Worm (Caenorhabditis elegans) whole organism, young adult: Measurements from ENCODE around the gene srv-2.

ENCODE experiments used
- B0019.2 ChIP-seq: fragments of 200-800 bp; sonication (Bioruptor generic); conservative IDR thresholded peaks from 2 replicates; pipeline ENCODE4 v1.3.6; 2022; ENCODE audit warnings: missing genetic modification reagents, missing genetic modification characterization, missing compliant biosample characterization
- B0035.1 ChIP-seq: sonication (generic microtip); optimal IDR thresholded peaks from 2 replicates; lab custom pipeline; 2016; ENCODE audit warnings: missing genetic modification characterization, mild to moderate bottlenecking, missing compliant biosample characterization, missing genotype, missing genetic modification reagents
- B0261.1 ChIP-seq: sonication (generic microtip); optimal IDR thresholded peaks from 2 replicates; lab custom pipeline; 2016; ENCODE audit warnings: mild to moderate bottlenecking, missing genetic modification characterization, moderate library complexity, missing compliant biosample characterization
- F49E8.2 ChIP-seq: sonication (generic microtip); optimal IDR thresholded peaks from 3 replicates; lab custom pipeline; 2017; ENCODE audit warnings: missing genetic modification characterization, mild to moderate bottlenecking, missing compliant biosample characterization, antibody characterized with exemption, moderate library complexity; ENCODE audit not compliant: insufficient read depth
- F52B5.7 ChIP-seq: sonication (generic microtip); optimal IDR thresholded peaks from 2 replicates; lab custom pipeline; 2016; ENCODE audit warnings: mild to moderate bottlenecking, missing genetic modification characterization, missing compliant biosample characterization
- F57A8.1 ChIP-seq: fragments of 200-800 bp; sonication (Bioruptor generic); optimal IDR thresholded peaks from 2 replicates; lab custom pipeline; 2018; ENCODE audit warnings: mild to moderate bottlenecking, missing genetic modification characterization, moderate library complexity, missing compliant biosample characterization
- T26A5.8 ChIP-seq: sonication (generic microtip); optimal IDR thresholded peaks from 2 replicates; lab custom pipeline; 2016; ENCODE audit warnings: missing genetic modification characterization, missing compliant biosample characterization
- Y53F4B.3 ChIP-seq: fragments of 200-800 bp; sonication (Bioruptor generic); IDR thresholded peaks from 2 replicates; pipeline ENCODE4 v1.3.6; 2022; ENCODE audit warnings: missing genetic modification reagents, missing genetic modification characterization, missing compliant biosample characterization
- Y56A3A.18 ChIP-seq: fragments of 200-800 bp; sonication (Bioruptor generic); IDR thresholded peaks from 2 replicates; pipeline ENCODE4 v1.3.6; 2022; ENCODE audit warnings: missing genetic modification reagents, missing genetic modification characterization, missing compliant biosample characterization
- akir-1 ChIP-seq: fragments of 200-800 bp; sonication (Bioruptor generic); optimal IDR thresholded peaks from 2 replicates; lab custom pipeline; 2018; ENCODE audit warnings: mild to moderate bottlenecking, missing genetic modification characterization, moderate library complexity, missing compliant biosample characterization
- ama-1 ChIP-seq, 3 experiments: fragments of 150-350 bp in 1 of 3; sonication (generic microtip) in 2 of 3; optimal IDR thresholded peaks; 2 replicates each; lab custom pipeline; 2014 to 2018; ENCODE audit warnings: missing biosample characterization in 2 of 3, missing genetic modification characterization in 2 of 3, missing genetic modification reagents in 2 of 3
- aptf-3 ChIP-seq: fragments of 200-800 bp; sonication (Bioruptor generic); IDR thresholded peaks from 2 replicates; pipeline ENCODE4 v1.3.6; 2022; ENCODE audit warnings: missing genetic modification characterization, missing compliant biosample characterization
- attf-6 ChIP-seq: fragments of 200-800 bp; sonication (Bioruptor generic); IDR thresholded peaks from 2 replicates; pipeline ENCODE4 v1.3.6; 2022; ENCODE audit warnings: missing genetic modification reagents, missing genetic modification characterization, missing compliant biosample characterization
- bed-1 ChIP-seq: fragments of 200-800 bp; sonication (Bioruptor generic); IDR thresholded peaks from 2 replicates; pipeline ENCODE4 v1.3.6; 2022; ENCODE audit warnings: missing genetic modification reagents, missing genetic modification characterization, missing compliant biosample characterization
- cebp-1 ChIP-seq, 2 experiments: fragments of 200-800 bp in 1 of 2; sonication (Bioruptor generic) in 1 of 2; sonication (generic microtip) in 1 of 2; IDR thresholded peaks in 1 of 2; optimal IDR thresholded peaks in 1 of 2; 2 replicates each; pipeline versions ENCODE4 v1.3.6 to Lab custom; 2017 to 2022; ENCODE audit warnings: missing compliant biosample characterization in 2 of 2, missing genetic modification characterization in 2 of 2, mild to moderate bottlenecking in 1 of 2, missing genetic modification reagents in 1 of 2, moderate library complexity in 1 of 2
- cebp-2 ChIP-seq: fragments of 200-800 bp; sonication (Bioruptor generic); IDR thresholded peaks from 2 replicates; pipeline ENCODE4 v1.3.6; 2022; ENCODE audit warnings: missing genetic modification characterization, missing compliant biosample characterization
- ceh-58 ChIP-seq: fragments of 200-800 bp; sonication (Bioruptor generic); IDR thresholded peaks from 2 replicates; pipeline ENCODE4 v1.3.6; 2022; ENCODE audit warnings: missing genetic modification characterization, missing compliant biosample characterization
- ceh-79 ChIP-seq: sonication (generic microtip); optimal IDR thresholded peaks from 2 replicates; lab custom pipeline; 2017; ENCODE audit warnings: mild to moderate bottlenecking, missing genetic modification characterization, missing compliant biosample characterization
- dpff-1 ChIP-seq: sonication (generic microtip); optimal IDR thresholded peaks from 2 replicates; lab custom pipeline; 2017; ENCODE audit warnings: mild to moderate bottlenecking, missing genetic modification characterization, missing compliant biosample characterization
- egl-44 ChIP-seq: fragments of 200-800 bp; sonication (Bioruptor generic); IDR thresholded peaks from 2 replicates; pipeline ENCODE4 v1.3.6; 2022; ENCODE audit warnings: missing genetic modification reagents, missing genetic modification characterization, missing compliant biosample characterization
- egrh-3 ChIP-seq: fragments of 200-800 bp; sonication (Bioruptor generic); IDR thresholded peaks from 2 replicates; pipeline ENCODE4 v1.3.6; 2022; ENCODE audit warnings: missing genetic modification reagents, missing genetic modification characterization, missing compliant biosample characterization
- ets-4 ChIP-seq: fragments of 200-800 bp; sonication (Bioruptor generic); optimal IDR thresholded peaks from 2 replicates; lab custom pipeline; 2018; ENCODE audit warnings: mild to moderate bottlenecking, missing genetic modification characterization, missing compliant biosample characterization
- hmg-1.2 ChIP-seq: fragments of 200-800 bp; sonication (Bioruptor generic); IDR thresholded peaks from 2 replicates; pipeline ENCODE4 v1.3.6; 2022; ENCODE audit warnings: missing genetic modification reagents, missing genetic modification characterization, missing compliant biosample characterization
- hmg-20 ChIP-seq: fragments of 200-800 bp; sonication (Bioruptor generic); IDR thresholded peaks from 2 replicates; pipeline ENCODE4 v1.3.6; 2022; ENCODE audit warnings: missing genetic modification reagents, missing genetic modification characterization, missing compliant biosample characterization
- lag-1 ChIP-seq: fragments of 200-800 bp; sonication (Bioruptor generic); IDR thresholded peaks from 2 replicates; pipeline ENCODE4 v1.3.6; 2022; ENCODE audit warnings: missing genetic modification reagents, missing genetic modification characterization, missing compliant biosample characterization
- let-607 ChIP-seq, 2 experiments: fragments of 200-800 bp in 1 of 2; sonication (Bioruptor generic) in 1 of 2; sonication (generic microtip) in 1 of 2; optimal IDR thresholded peaks; 2 replicates each; lab custom pipeline; 2016 to 2018; ENCODE audit warnings: mild to moderate bottlenecking in 2 of 2, missing compliant biosample characterization in 2 of 2, missing genetic modification characterization in 2 of 2, moderate library complexity in 2 of 2, missing genotype in 1 of 2
- lin-40 ChIP-seq: sonication (generic microtip); optimal IDR thresholded peaks from 2 replicates; lab custom pipeline; 2016; ENCODE audit warnings: missing genetic modification characterization, mild to moderate bottlenecking, missing compliant biosample characterization, missing genotype, missing genetic modification reagents
- lin-54 ChIP-seq: fragments of 200-800 bp; sonication (Bioruptor generic); optimal IDR thresholded peaks from 2 replicates; lab custom pipeline; 2018; ENCODE audit warnings: mild to moderate bottlenecking, missing genetic modification characterization, missing compliant biosample characterization
- lir-1 ChIP-seq: fragments of 200-800 bp; sonication (Bioruptor generic); conservative IDR thresholded peaks from 2 replicates; pipeline ENCODE4 v1.3.6; 2022; ENCODE audit warnings: missing genetic modification reagents, missing genetic modification characterization, missing compliant biosample characterization
- mes-4 ChIP-seq: sonication (generic microtip); optimal IDR thresholded peaks from 2 replicates; lab custom pipeline; 2016; ENCODE audit warnings: missing genotype, missing genetic modification characterization, missing compliant biosample characterization
- nfya-2 ChIP-seq: fragments of 200-800 bp; sonication (Bioruptor generic); IDR thresholded peaks from 2 replicates; pipeline ENCODE4 v1.3.6; 2022; ENCODE audit warnings: missing genetic modification reagents, missing genetic modification characterization, missing compliant biosample characterization
- rpc-1 ChIP-seq, 2 experiments: fragments of 150-350 bp in 1 of 2; sonication (generic microtip) in 1 of 2; optimal IDR thresholded peaks; 2 replicates each; lab custom pipeline; 2014 to 2018; ENCODE audit warnings: missing biosample characterization in 1 of 2, missing genetic modification characterization in 1 of 2, missing genetic modification reagents in 1 of 2, missing genotype in 1 of 2
- sdz-38 ChIP-seq: sonication (generic microtip); optimal IDR thresholded peaks from 2 replicates; lab custom pipeline; 2016; ENCODE audit warnings: missing genotype, missing genetic modification characterization, missing compliant biosample characterization
- sea-2 ChIP-seq: fragments of 200-800 bp; sonication (Bioruptor generic); IDR thresholded peaks from 2 replicates; pipeline ENCODE4 v1.3.6; 2022; ENCODE audit warnings: missing genetic modification characterization, missing compliant biosample characterization
- snpc-4 ChIP-seq, 5 experiments: fragments of 150-350 bp in 1 of 5; sonication (generic microtip) in 4 of 5; optimal IDR thresholded peaks; 2 replicates each; lab custom pipeline; 2014 to 2018; ENCODE audit warnings: missing genetic modification characterization in 5 of 5, missing biosample characterization in 3 of 5, antibody characterized with exemption in 2 of 5, mild to moderate bottlenecking in 2 of 5, missing compliant biosample characterization in 2 of 5, missing genotype in 2 of 5, moderate library complexity in 2 of 5, missing genetic modification reagents in 1 of 5
- tbx-9 ChIP-seq: sonication (generic microtip); optimal IDR thresholded peaks from 2 replicates; lab custom pipeline; 2016; ENCODE audit warnings: borderline replicate concordance, missing genetic modification characterization, inconsistent platforms, missing compliant biosample characterization
- zfh-2 ChIP-seq: fragments of 200-800 bp; sonication (Bioruptor generic); conservative IDR thresholded peaks from 2 replicates; pipeline ENCODE4 v1.3.6; 2022; ENCODE audit warnings: missing genetic modification reagents, missing genetic modification characterization, missing compliant biosample characterization
- ztf-18 ChIP-seq: sonication (generic microtip); optimal IDR thresholded peaks from 2 replicates; lab custom pipeline; 2016; ENCODE audit warnings: missing genotype, mild to moderate bottlenecking, missing genetic modification characterization, missing compliant biosample characterization
- ztf-22 ChIP-seq: fragments of 200-800 bp; sonication (Bioruptor generic); optimal IDR thresholded peaks from 2 replicates; lab custom pipeline; 2018; ENCODE audit warnings: mild to moderate bottlenecking, missing genetic modification characterization, moderate library complexity, missing compliant biosample characterization
- ztf-25 ChIP-seq: fragments of 200-800 bp; sonication (Bioruptor generic); IDR thresholded peaks from 2 replicates; pipeline ENCODE4 v1.3.6; 2022; ENCODE audit warnings: missing genetic modification reagents, missing genetic modification characterization, missing compliant biosample characterization

Gene srv-2

ce11 chrII:10605512-10605911, 3.4 kb upstream of the srv-2 start, which contains the start of gene taf-13:
Gene taf-13 (minus strand): TSS chrII:10605612.
- TF ChIP-seq ceh-58 (GFP tag; lab: Robert Waterston, UW), result no peak
- no peak for TF ChIP-seq F52B5.7 (tag; lab: Kevin White, UChicago)
- TF ChIP-seq snpc-4 (GFP tag; optimal IDR thresholded peaks at IDR 0.05; lab: Kevin White, UChicago), result no peak
- TF ChIP-seq snpc-4 (tag; optimal IDR thresholded peaks at IDR 0.05; lab: Kevin White, UChicago), result no peak
- no peak for TF ChIP-seq lag-1
- no peak for TF ChIP-seq cebp-2 (GFP tag; lab: Robert Waterston, UW)
- no peak for TF ChIP-seq aptf-3 (GFP tag; lab: Robert Waterston, UW)
- TF ChIP-seq Y56A3A.18 (GFP tag; lab: Robert Waterston, UW), result no peak
- no peak for TF ChIP-seq B0261.1 (tag; lab: Kevin White, UChicago)
- TF ChIP-seq hmg-1.2 (GFP tag; lab: Robert Waterston, UW), result no peak
- TF ChIP-seq zfh-2 (GFP tag; lab: Robert Waterston, UW), result no peak
- TF ChIP-seq let-607 (tag; optimal IDR thresholded peaks at IDR 0.05; lab: Kevin White, UChicago), result no peak
- TF ChIP-seq F57A8.1 (GFP tag; lab: Kevin White, UChicago), result no peak
- no peak for TF ChIP-seq ets-4 (GFP tag; lab: Kevin White, UChicago)
- TF ChIP-seq lin-54 (GFP tag; lab: Kevin White, UChicago), result no peak
- no peak for TF ChIP-seq ama-1 (optimal IDR thresholded peaks at IDR 0.05; lab: Kevin White, UChicago)
- TF ChIP-seq ama-1 (GFP tag; optimal IDR thresholded peaks at IDR 0.05; lab: Kevin White, UChicago), result no peak
- no peak for TF ChIP-seq attf-6
- TF ChIP-seq ztf-25 (GFP tag; lab: Robert Waterston, UW), result no peak
- TF ChIP-seq tbx-9 (tag; lab: Kevin White, UChicago), result no peak
- TF ChIP-seq, all 124 proteins: peak for 0

ce11 chrII:10603560-10603959, 1.5 kb upstream of the srv-2 start:
- no peak for TF ChIP-seq let-607 (tag; optimal IDR thresholded peaks at IDR 0.05; lab: Kevin White, UChicago)
- TF ChIP-seq lin-40 (tag; lab: Kevin White, UChicago), result no peak
- no peak for TF ChIP-seq B0019.2
- no peak for TF ChIP-seq bed-1 (GFP tag; lab: Robert Waterston, UW)
- TF ChIP-seq Y53F4B.3, result no peak
- no peak for TF ChIP-seq ceh-79 (tag; lab: Kevin White, UChicago)
- no peak for TF ChIP-seq T26A5.8
- TF ChIP-seq nfya-2 (GFP tag; lab: Robert Waterston, UW), result no peak
- no peak for TF ChIP-seq aptf-3 (GFP tag; lab: Robert Waterston, UW)
- TF ChIP-seq lir-1 (GFP tag; lab: Robert Waterston, UW), result no peak
- TF ChIP-seq mes-4 (tag; lab: Kevin White, UChicago), result no peak
- no peak for TF ChIP-seq cebp-1 (GFP tag; IDR thresholded peaks at IDR 0.05; lab: Robert Waterston, UW)
- TF ChIP-seq cebp-1 (tag; optimal IDR thresholded peaks at IDR 0.05; lab: Kevin White, UChicago), result no peak
- no peak for TF ChIP-seq F49E8.2 (tag; lab: Kevin White, UChicago)
- no peak for TF ChIP-seq B0035.1 (tag; lab: Kevin White, UChicago)
- TF ChIP-seq egrh-3 (GFP tag; lab: Robert Waterston, UW), result no peak
- no peak for TF ChIP-seq dpff-1 (tag; lab: Kevin White, UChicago)
- no peak for TF ChIP-seq sea-2 (GFP tag; lab: Robert Waterston, UW)
- TF ChIP-seq egl-44, result no peak
- no peak for TF ChIP-seq hmg-20 (GFP tag; lab: Robert Waterston, UW)
- TF ChIP-seq, all 124 proteins: peak for 0

ce11 chrII:10598970-10599369, 3.1 kb downstream of the srv-2 start, which contains the start of gene C14A4.9:
Gene C14A4.9 (plus strand): TSS chrII:10599337.
- TF ChIP-seq sdz-38 (tag; lab: Kevin White, UChicago), result no peak
- no peak for TF ChIP-seq T26A5.8
- no peak for TF ChIP-seq ceh-79 (tag; lab: Kevin White, UChicago)
- TF ChIP-seq ztf-22 (GFP tag; lab: Kevin White, UChicago), result no peak
- no peak for TF ChIP-seq ztf-25 (GFP tag; lab: Robert Waterston, UW)
- TF ChIP-seq ztf-18 (tag; lab: Kevin White, UChicago), result no peak
- TF ChIP-seq F52B5.7 (tag; lab: Kevin White, UChicago), result no peak
- no peak for TF ChIP-seq akir-1 (GFP tag; lab: Kevin White, UChicago)
- no peak for TF ChIP-seq F49E8.2 (tag; lab: Kevin White, UChicago)
- no peak for TF ChIP-seq let-607 (tag; optimal IDR thresholded peaks at IDR 0.05; lab: Kevin White, UChicago)
- TF ChIP-seq rpc-1 (optimal IDR thresholded peaks at IDR 0.05; lab: Kevin White, UChicago), result no peak
- TF ChIP-seq rpc-1 (tag; optimal IDR thresholded peaks at IDR 0.05; lab: Kevin White, UChicago), result no peak
- TF ChIP-seq, all 124 proteins: peak for 0
